Fruit fly (Drosophila melanogaster) whole organism, embryonic: ENCODE measurements around the gene CG12951.
A peak's percentile ranks its signal among the peaks of the same experiment; 100 is the strongest.

Experiments
- Antp ChIP-seq: fragments of 200-800 bp; sonication (Bioruptor generic); optimal IDR thresholded peaks from 3 replicates; lab custom pipeline; 2016; ENCODE audit warnings: missing biosample characterization, missing genetic modification characterization
- CG12236 ChIP-seq: fragments of 200-800 bp; sonication (Bioruptor generic); optimal IDR thresholded peaks from 2 replicates; lab custom pipeline; 2016; ENCODE audit warnings: missing biosample characterization, missing genetic modification characterization
- CG12659 ChIP-seq: fragments of 200-800 bp; sonication (Bioruptor generic); optimal IDR thresholded peaks from 3 replicates; lab custom pipeline; 2017; ENCODE audit warnings: mild to moderate bottlenecking, missing biosample characterization, missing genetic modification reagents, missing genetic modification characterization
- CG13424 ChIP-seq: fragments of 200-800 bp; sonication (Bioruptor generic); optimal IDR thresholded peaks from 2 replicates; lab custom pipeline; 2019; ENCODE audit warnings: missing biosample characterization, mild to moderate bottlenecking, missing genetic modification characterization, moderate library complexity
- CG14050 ChIP-seq: fragments of 200-800 bp; sonication (Bioruptor generic); IDR thresholded peaks from 3 replicates; pipeline ENCODE4 v1.3.6; 2022; ENCODE audit warnings: missing biosample characterization, missing genetic modification characterization
- CG15479 ChIP-seq: fragments of 200-800 bp; sonication (Bioruptor generic); optimal IDR thresholded peaks from 3 replicates; lab custom pipeline; 2019; ENCODE audit warnings: missing biosample characterization, mild to moderate bottlenecking, missing genetic modification characterization, moderate library complexity
- CG15601 ChIP-seq: fragments of 200-800 bp; sonication (Bioruptor generic); optimal IDR thresholded peaks from 3 replicates; lab custom pipeline; 2019; ENCODE audit warnings: missing biosample characterization, mild to moderate bottlenecking, missing genetic modification characterization, moderate library complexity
- CG16863 ChIP-seq: fragments of 200-800 bp; sonication (Bioruptor generic); optimal IDR thresholded peaks from 3 replicates; lab custom pipeline; 2016; ENCODE audit warnings: missing biosample characterization, missing genetic modification characterization
- CG18476 ChIP-seq: fragments of 200-800 bp; sonication (Bioruptor generic); optimal IDR thresholded peaks from 2 replicates; lab custom pipeline; 2016; ENCODE audit warnings: missing biosample characterization, mild to moderate bottlenecking, missing genetic modification characterization
- CG2129 ChIP-seq: fragments of 200-800 bp; sonication (Bioruptor generic); IDR thresholded peaks from 2 replicates; pipeline ENCODE4 v1.3.6; 2022; ENCODE audit warnings: missing biosample characterization, missing genetic modification characterization; ENCODE audit not compliant: partially characterized antibody
- CG2712 ChIP-seq: fragments of 200-800 bp; optimal IDR thresholded peaks from 3 replicates; lab custom pipeline; 2019; ENCODE audit warnings: missing biosample characterization, mild to moderate bottlenecking, missing genetic modification characterization, moderate library complexity
- CG32532 ChIP-seq: fragments of 200-800 bp; sonication (Bioruptor generic); IDR thresholded peaks from 2 replicates; pipeline ENCODE4 v1.3.6; 2022; ENCODE audit warnings: missing biosample characterization, missing genetic modification characterization
- CG4617 ChIP-seq: fragments of 200-800 bp; sonication (Bioruptor generic); optimal IDR thresholded peaks from 3 replicates; lab custom pipeline; 2016; ENCODE audit warnings: missing biosample characterization, missing genetic modification characterization, borderline replicate concordance
- CG4820 ChIP-seq: fragments of 200-800 bp; sonication (Bioruptor generic); optimal IDR thresholded peaks from 3 replicates; lab custom pipeline; 2016; ENCODE audit warnings: missing biosample characterization, missing genetic modification characterization
- CG6791 ChIP-seq: fragments of 200-800 bp; sonication (Bioruptor generic); IDR thresholded peaks from 3 replicates; pipeline ENCODE4 v1.3.6; 2022; ENCODE audit warnings: missing biosample characterization, missing genetic modification characterization; ENCODE audit not compliant: partially characterized antibody
- CG8359 ChIP-seq: fragments of 200-800 bp; sonication (Bioruptor generic); optimal IDR thresholded peaks from 2 replicates; lab custom pipeline; 2017; ENCODE audit warnings: missing biosample characterization, mild to moderate bottlenecking, missing genetic modification characterization, borderline replicate concordance
- CG9437 ChIP-seq: fragments of 200-800 bp; sonication (Bioruptor generic); optimal IDR thresholded peaks from 2 replicates; lab custom pipeline; 2018; ENCODE audit warnings: missing biosample characterization, mild to moderate bottlenecking, missing genetic modification characterization
- CrebB ChIP-seq: fragments of 200-800 bp; sonication (Bioruptor generic); optimal IDR thresholded peaks from 3 replicates; lab custom pipeline; 2018; ENCODE audit warnings: missing biosample characterization, mild to moderate bottlenecking, missing genetic modification characterization
- ERR ChIP-seq: fragments of 200-800 bp; sonication (Bioruptor generic); optimal IDR thresholded peaks from 2 replicates; lab custom pipeline; 2016; ENCODE audit warnings: missing biosample characterization, missing genetic modification characterization
- HLHmδ ChIP-seq: fragments of 200-800 bp; sonication (Bioruptor generic); optimal IDR thresholded peaks from 2 replicates; lab custom pipeline; 2018; ENCODE audit warnings: missing biosample characterization, mild to moderate bottlenecking, missing genetic modification characterization, moderate library complexity
- Hmr ChIP-seq: fragments of 200-800 bp; sonication (Bioruptor generic); optimal IDR thresholded peaks from 3 replicates; lab custom pipeline; 2017; ENCODE audit warnings: mild to moderate bottlenecking, missing biosample characterization, missing genetic modification reagents, missing genetic modification characterization
- Hmx ChIP-seq: fragments of 200-800 bp; sonication (Bioruptor generic); optimal IDR thresholded peaks from 2 replicates; lab custom pipeline; 2016; ENCODE audit warnings: missing biosample characterization, missing genetic modification characterization
- Hr51 ChIP-seq, 2 experiments: fragments of 200-800 bp; sonication (Bioruptor generic); optimal IDR thresholded peaks; 2 replicates in 1 of 2; 3 replicates in 1 of 2; lab custom pipeline; 2016 to 2018; ENCODE audit warnings: missing biosample characterization in 2 of 2, missing genetic modification characterization in 2 of 2, mild to moderate bottlenecking in 1 of 2, moderate library complexity in 1 of 2
- MBD-R2 ChIP-seq: fragments of 200-800 bp; sonication (Bioruptor generic); IDR thresholded peaks from 2 replicates; pipeline ENCODE4 v1.3.6; 2022; ENCODE audit warnings: missing biosample characterization, missing genetic modification characterization
- Mad ChIP-seq: fragments of 200-800 bp; sonication (Bioruptor generic); optimal IDR thresholded peaks from 2 replicates; lab custom pipeline; 2016; ENCODE audit warnings: missing biosample characterization, missing genetic modification characterization
- Nf-YC ChIP-seq: fragments of 200-800 bp; optimal IDR thresholded peaks from 3 replicates; lab custom pipeline; 2019; ENCODE audit warnings: missing biosample characterization, mild to moderate bottlenecking, missing genetic modification characterization, moderate library complexity
- Ptx1 ChIP-seq: fragments of 200-800 bp; sonication (Bioruptor generic); IDR thresholded peaks from 2 replicates; pipeline ENCODE4 v1.3.6; 2022; ENCODE audit warnings: missing biosample characterization, missing genetic modification characterization
- Scr ChIP-seq: fragments of 200-800 bp; sonication (Bioruptor generic); IDR thresholded peaks from 2 replicates; pipeline ENCODE4 v1.3.6; 2022; ENCODE audit warnings: missing biosample characterization, missing genetic modification characterization; ENCODE audit not compliant: partially characterized antibody
- Trl ChIP-seq, 3 experiments: fragments of >200 bp in 2 of 3; fragments of 200-800 bp in 1 of 3; sonication (Bioruptor generic) in 1 of 3; optimal IDR thresholded peaks; 2 replicates in 1 of 3; 3 replicates in 2 of 3; lab custom pipeline; 2016 to 2017; ENCODE audit warnings: missing biosample characterization in 1 of 3, missing genetic modification characterization in 1 of 3
- ase ChIP-seq: fragments of 200-800 bp; sonication (Bioruptor generic); IDR thresholded peaks from 3 replicates; pipeline ENCODE4 v1.3.6; 2022; ENCODE audit warnings: missing biosample characterization, missing genetic modification characterization
- ato ChIP-seq: fragments of 200-800 bp; sonication (Bioruptor generic); IDR thresholded peaks from 2 replicates; pipeline ENCODE4 v1.3.6; 2022; ENCODE audit warnings: missing biosample characterization, missing genetic modification characterization; ENCODE audit not compliant: partially characterized antibody
- bcd ChIP-seq: fragments of 200-800 bp; sonication (Bioruptor generic); optimal IDR thresholded peaks from 2 replicates; lab custom pipeline; 2017; ENCODE audit warnings: missing biosample characterization, mild to moderate bottlenecking, missing genetic modification characterization
- cato ChIP-seq: fragments of 200-800 bp; sonication (Bioruptor generic); optimal IDR thresholded peaks from 2 replicates; lab custom pipeline; 2016; ENCODE audit warnings: missing biosample characterization, missing genetic modification characterization, borderline replicate concordance
- dpn ChIP-seq, 2 experiments: fragments of 200-800 bp; sonication (Bioruptor generic); optimal IDR thresholded peaks; 3 replicates each; lab custom pipeline; 2016; ENCODE audit warnings: missing biosample characterization in 2 of 2, missing genetic modification characterization in 2 of 2
- exex ChIP-seq: fragments of 200-800 bp; sonication (Bioruptor generic); optimal IDR thresholded peaks from 4 replicates; lab custom pipeline; 2018; ENCODE audit warnings: missing biosample characterization, mild to moderate bottlenecking, missing genetic modification characterization, moderate library complexity
- kni ChIP-seq: fragments of 200-800 bp; sonication (Bioruptor generic); optimal IDR thresholded peaks from 3 replicates; lab custom pipeline; 2017; ENCODE audit warnings: mild to moderate bottlenecking, missing biosample characterization, missing genetic modification reagents, missing genetic modification characterization
- knrl ChIP-seq: fragments of 200-800 bp; sonication (Bioruptor generic); IDR thresholded peaks from 3 replicates; pipeline ENCODE4 v1.3.6; 2022; ENCODE audit warnings: missing biosample characterization, missing genetic modification characterization; ENCODE audit not compliant: partially characterized antibody
- pfk ChIP-seq: fragments of 200-800 bp; sonication (Bioruptor generic); optimal IDR thresholded peaks from 2 replicates; lab custom pipeline; 2018; ENCODE audit warnings: missing biosample characterization, mild to moderate bottlenecking, missing genetic modification characterization, moderate library complexity
- pita ChIP-seq: fragments of 200-800 bp; sonication (Bioruptor generic); optimal IDR thresholded peaks from 2 replicates; lab custom pipeline; 2017; ENCODE audit warnings: missing biosample characterization, mild to moderate bottlenecking, missing genetic modification characterization
- sima ChIP-seq: fragments of 200-800 bp; sonication (Bioruptor generic); optimal IDR thresholded peaks from 2 replicates; lab custom pipeline; 2016; ENCODE audit warnings: missing biosample characterization, missing genetic modification characterization
- sqz ChIP-seq: fragments of 200-800 bp; sonication (Bioruptor generic); optimal IDR thresholded peaks from 3 replicates; lab custom pipeline; 2018; ENCODE audit warnings: missing biosample characterization, mild to moderate bottlenecking, missing genetic modification characterization
- trh ChIP-seq: fragments of 200-800 bp; sonication (Bioruptor generic); optimal IDR thresholded peaks from 2 replicates; lab custom pipeline; 2016; ENCODE audit warnings: missing biosample characterization, missing genetic modification characterization
- vnd ChIP-seq: fragments of 200-800 bp; sonication (Bioruptor generic); IDR thresholded peaks from 3 replicates; pipeline ENCODE4 v1.3.6; 2022; ENCODE audit warnings: missing biosample characterization, missing genetic modification characterization; ENCODE audit not compliant: partially characterized antibody
- wek ChIP-seq: fragments of 200-800 bp; sonication (Bioruptor generic); optimal IDR thresholded peaks from 3 replicates; lab custom pipeline; 2018; ENCODE audit warnings: missing biosample characterization, mild to moderate bottlenecking, missing genetic modification characterization, moderate library complexity
- z ChIP-seq: fragments of 200-800 bp; sonication (Bioruptor generic); IDR thresholded peaks from 3 replicates; pipeline ENCODE4 v1.3.6; 2022; ENCODE audit warnings: missing biosample characterization, missing genetic modification characterization
- zfh2 ChIP-seq: fragments of 200-800 bp; sonication (Bioruptor generic); optimal IDR thresholded peaks from 2 replicates; lab custom pipeline; 2016; ENCODE audit warnings: missing biosample characterization, missing genetic modification characterization

CG12951 gene

dm6 chr3R:9351415-9352379 is 21.6 kb upstream of the CG12951 start (continued):
- TF ChIP-seq Ptx1 (GFP tag; lab: Robert Waterston, UW) (0 out of 2 replicates have a peak, but pooled peaks have one; percentile 22), MBD-R2 (GFP tag; lab: Robert Waterston, UW) (no peak), pfk (GFP tag; lab: Kevin White, UChicago) (peak; percentile 27), CG32532 (GFP tag; lab: Robert Waterston, UW) (no peak), Antp (GFP tag; lab: Kevin White, UChicago) (peak; percentile 1), knrl (GFP tag; lab: Robert Waterston, UW) (no peak), CG15479 (GFP tag; lab: Kevin White, UChicago) (peak; percentile 14), zfh2 (GFP tag; lab: Kevin White, UChicago) (peak; percentile 53), Mad (GFP tag; lab: Kevin White, UChicago) (no peak), ato (no peak), trh (GFP tag; lab: Kevin White, UChicago) (no peak), ERR (peak; percentile 29), CG6791 (no peak), CG8359 (no peak), sqz (GFP tag; lab: Kevin White, UChicago) (no peak), CG4617 (GFP tag; lab: Kevin White, UChicago) (no peak), CG15601 (tag; lab: Kevin White, UChicago) (no peak), pita (GFP tag; lab: Kevin White, UChicago) (no peak), cato (no peak), Hmr (GFP tag; lab: Kevin White, UChicago) (peak; percentile 77), vnd (no peak), CG13424 (tag; lab: Kevin White, UChicago) (peak; percentile 54), Hmx (GFP tag; lab: Kevin White, UChicago) (no peak), Nf-YC (tag; lab: Kevin White, UChicago) (peak; percentile 16), HLHmδ (GFP tag; lab: Kevin White, UChicago) (no peak), CG2712 (tag; lab: Kevin White, UChicago) (peak; percentile 56), CG4820 (peak; percentile 26), ase (no peak), CrebB (tag; lab: Kevin White, UChicago) (peak; percentile 6), CG12659 (peak; percentile 49), kni (no peak), Hr51 (GFP tag; optimal IDR thresholded peaks at IDR 0.05; lab: Kevin White, UChicago) (peak; percentile 20 to 83), dpn (GFP tag; optimal IDR thresholded peaks at IDR 0.05; lab: Kevin White, UChicago) (peak; percentile 63 to 71), sima (peak; percentile 4), bcd (peak; percentile 73), Scr (GFP tag; lab: Robert Waterston, UW) (no peak), wek (GFP tag; lab: Kevin White, UChicago) (no peak), CG14050 (no peak), CG2129 (GFP tag; lab: Robert Waterston, UW) (no peak), CG9437 (peak; percentile 52), CG18476 (peak; percentile 54), CG16863 (peak; percentile 19), exex (peak; percentile 63), CG12236 (no peak), Trl (optimal IDR thresholded peaks at IDR 0.05; lab: Kevin White, UChicago) (no peak), Trl (GFP tag; optimal IDR thresholded peaks at IDR 0.05; lab: Kevin White, UChicago) (peak; percentile 8), z (GFP tag; lab: Robert Waterston, UW) (no peak)
